Worm (Caenorhabditis elegans): ENCODE results near the gene C27C12.1.

- no peak for TF ChIP-seq egl-18 (GFP tag; IDR thresholded peaks at IDR 0.05)
- TF ChIP-seq unc-62 (GFP tag; optimal IDR thresholded peaks at IDR 0.05) = no peak
- TF ChIP-seq dox-1 (GFP tag; IDR thresholded peaks at IDR 0.05) = no peak
- no peak for TF ChIP-seq lir-1 (GFP tag; conservative IDR thresholded peaks at IDR 0.05)
- TF ChIP-seq attf-3 (GFP tag; conservative IDR thresholded peaks at IDR 0.05) = no peak
- TF ChIP-seq nhr-179 (tag; optimal IDR thresholded peaks at IDR 0.05) = no peak
- no peak for TF ChIP-seq K11D2.4 (GFP tag; IDR thresholded peaks at IDR 0.05)
- no peak for TF ChIP-seq snpc-4 (GFP tag; optimal IDR thresholded peaks at IDR 0.05)
- TF ChIP-seq snpc-4 (tag; optimal IDR thresholded peaks at IDR 0.05) = no peak
Measured at ce11 chrX:14815412-14815811, 38.1 kb downstream of the C27C12.1 start.
